Fruit fly (Drosophila melanogaster) whole organism, embryonic: ENCODE results near the gene CG14535.

Experiments
- ATbp ChIP-seq: fragments of 200-800 bp; sonication (Bioruptor generic); optimal IDR thresholded peaks from 2 replicates; lab custom pipeline; 2017; ENCODE audit warnings: missing biosample characterization, mild to moderate bottlenecking, missing genetic modification characterization, missing genetic modification reagents
- Atf-2 ChIP-seq: fragments of 200-800 bp; sonication (Bioruptor generic); optimal IDR thresholded peaks from 2 replicates; lab custom pipeline; 2016; ENCODE audit warnings: missing biosample characterization, missing genetic modification characterization
- Blimp-1 ChIP-seq: fragments of 200-800 bp; sonication (Bioruptor generic); optimal IDR thresholded peaks from 3 replicates; lab custom pipeline; 2018; ENCODE audit warnings: missing biosample characterization, missing genetic modification characterization, mild to moderate bottlenecking, moderate library complexity, missing genetic modification reagents
- C15 ChIP-seq: fragments of 200-800 bp; sonication (Bioruptor generic); IDR thresholded peaks from 3 replicates; pipeline ENCODE4 v1.3.6; 2022; ENCODE audit warnings: missing biosample characterization, missing genetic modification characterization
- CG10209 ChIP-seq: fragments of 200-800 bp; sonication (Bioruptor generic); optimal IDR thresholded peaks from 3 replicates; lab custom pipeline; 2017; ENCODE audit warnings: missing biosample characterization, mild to moderate bottlenecking, missing genetic modification characterization, missing genetic modification reagents
- CG10462 ChIP-seq: fragments of 200-800 bp; sonication (Bioruptor generic); optimal IDR thresholded peaks from 2 replicates; lab custom pipeline; 2016; ENCODE audit warnings: missing biosample characterization, missing genetic modification characterization
- CG11696 ChIP-seq: fragments of 200-800 bp; sonication (Bioruptor generic); IDR thresholded peaks from 2 replicates; pipeline ENCODE4 v1.3.6; 2022; ENCODE audit warnings: missing biosample characterization, missing genetic modification characterization
- CG14860 ChIP-seq: fragments of 200-800 bp; sonication (Bioruptor generic); IDR thresholded peaks from 3 replicates; pipeline ENCODE4 v1.3.6; 2022; ENCODE audit warnings: missing biosample characterization, missing genetic modification characterization; ENCODE audit not compliant: partially characterized antibody
- CG15073 ChIP-seq: fragments of 200-800 bp; sonication (Bioruptor generic); optimal IDR thresholded peaks from 2 replicates; lab custom pipeline; 2016; ENCODE audit warnings: missing biosample characterization, missing genetic modification characterization
- CG1647 ChIP-seq: fragments of 200-800 bp; sonication (Bioruptor generic); optimal IDR thresholded peaks from 3 replicates; lab custom pipeline; 2016; ENCODE audit warnings: missing biosample characterization, missing genetic modification characterization
- CG1792 ChIP-seq: fragments of 200-800 bp; sonication (Bioruptor generic); optimal IDR thresholded peaks from 2 replicates; lab custom pipeline; 2016; ENCODE audit warnings: missing biosample characterization, missing genetic modification characterization
- CG30020 ChIP-seq: fragments of 200-800 bp; optimal IDR thresholded peaks from 2 replicates; lab custom pipeline; 2019; ENCODE audit warnings: missing biosample characterization, mild to moderate bottlenecking, missing genetic modification characterization, moderate library complexity
- CG3163 ChIP-seq: fragments of 200-800 bp; sonication (Bioruptor generic); optimal IDR thresholded peaks from 3 replicates; lab custom pipeline; 2016; ENCODE audit warnings: missing biosample characterization, missing genetic modification characterization
- CG33213 ChIP-seq: fragments of 200-800 bp; sonication (Bioruptor generic); optimal IDR thresholded peaks from 3 replicates; lab custom pipeline; 2016; ENCODE audit warnings: missing biosample characterization, missing genetic modification characterization
- CG42726 ChIP-seq: fragments of 200-800 bp; sonication (Bioruptor generic); IDR thresholded peaks from 2 replicates; pipeline ENCODE4 v1.3.6; 2022; ENCODE audit warnings: missing biosample characterization, missing genetic modification characterization; ENCODE audit not compliant: partially characterized antibody
- CG4282 ChIP-seq: fragments of 200-800 bp; sonication (Bioruptor generic); optimal IDR thresholded peaks from 2 replicates; lab custom pipeline; 2016; ENCODE audit warnings: missing biosample characterization, missing genetic modification characterization
- CG4820 ChIP-seq: fragments of 200-800 bp; sonication (Bioruptor generic); optimal IDR thresholded peaks from 3 replicates; lab custom pipeline; 2016; ENCODE audit warnings: missing biosample characterization, missing genetic modification characterization
- CG6765 ChIP-seq: fragments of 200-800 bp; sonication (Bioruptor generic); optimal IDR thresholded peaks from 3 replicates; lab custom pipeline; 2017; ENCODE audit warnings: missing biosample characterization, mild to moderate bottlenecking, missing genetic modification characterization
- CG7928 ChIP-seq: fragments of 200-800 bp; sonication (Bioruptor generic); optimal IDR thresholded peaks from 2 replicates; lab custom pipeline; 2017; ENCODE audit warnings: missing biosample characterization, mild to moderate bottlenecking, missing genetic modification characterization
- CG8089 ChIP-seq: fragments of 200-800 bp; sonication (Bioruptor generic); optimal IDR thresholded peaks from 3 replicates; lab custom pipeline; 2016; ENCODE audit warnings: missing biosample characterization, missing genetic modification characterization
- CoRest ChIP-seq: fragments of 200-800 bp; sonication (Bioruptor generic); optimal IDR thresholded peaks from 3 replicates; lab custom pipeline; 2018; ENCODE audit warnings: missing biosample characterization, mild to moderate bottlenecking, missing genetic modification characterization, moderate library complexity
- Dip3 ChIP-seq: fragments of 200-800 bp; sonication (Bioruptor generic); optimal IDR thresholded peaks from 3 replicates; lab custom pipeline; 2016; ENCODE audit warnings: missing biosample characterization, missing genetic modification characterization
- E2f2 ChIP-seq: fragments of 200-800 bp; sonication (Bioruptor generic); IDR thresholded peaks from 2 replicates; pipeline ENCODE4 v1.3.6; 2022; ENCODE audit warnings: missing biosample characterization, missing genetic modification characterization
- Elba2 ChIP-seq: fragments of 200-800 bp; sonication (Bioruptor generic); optimal IDR thresholded peaks from 3 replicates; lab custom pipeline; 2016; ENCODE audit warnings: missing biosample characterization, missing genetic modification characterization
- HHEX ChIP-seq: fragments of 200-800 bp; sonication (Bioruptor generic); optimal IDR thresholded peaks from 3 replicates; lab custom pipeline; 2017; ENCODE audit warnings: missing biosample characterization, mild to moderate bottlenecking, missing genetic modification characterization, missing genetic modification reagents
- Hand ChIP-seq: fragments of 200-800 bp; sonication (Bioruptor generic); optimal IDR thresholded peaks from 2 replicates; lab custom pipeline; 2017; ENCODE audit warnings: mild to moderate bottlenecking, missing biosample characterization, missing genetic modification reagents, missing genetic modification characterization
- Hey ChIP-seq: fragments of 200-800 bp; sonication (Bioruptor generic); optimal IDR thresholded peaks from 3 replicates; lab custom pipeline; 2018; ENCODE audit warnings: missing biosample characterization, mild to moderate bottlenecking, missing genetic modification characterization
- Nf-YA ChIP-seq: fragments of 200-800 bp; sonication (Bioruptor generic); IDR thresholded peaks from 2 replicates; pipeline ENCODE4 v1.3.6; 2022; ENCODE audit warnings: missing biosample characterization, missing genetic modification characterization
- Pdp1 ChIP-seq, 2 experiments: fragments of 200-800 bp; sonication (Bioruptor generic); optimal IDR thresholded peaks; 3 replicates each; lab custom pipeline; 2016; ENCODE audit warnings: missing biosample characterization in 2 of 2, missing genetic modification characterization in 2 of 2, mild to moderate bottlenecking in 1 of 2, moderate library complexity in 1 of 2
- Scr ChIP-seq: fragments of 200-800 bp; sonication (Bioruptor generic); IDR thresholded peaks from 2 replicates; pipeline ENCODE4 v1.3.6; 2022; ENCODE audit warnings: missing biosample characterization, missing genetic modification characterization; ENCODE audit not compliant: partially characterized antibody
- YL-1 ChIP-seq: fragments of 200-800 bp; sonication (Bioruptor generic); optimal IDR thresholded peaks from 3 replicates; lab custom pipeline; 2017; ENCODE audit warnings: missing biosample characterization, mild to moderate bottlenecking, missing genetic modification characterization
- amos ChIP-seq: fragments of 200-800 bp; sonication (Bioruptor generic); IDR thresholded peaks from 2 replicates; pipeline ENCODE4 v1.3.6; 2022; ENCODE audit warnings: missing biosample characterization, missing genetic modification characterization; ENCODE audit not compliant: partially characterized antibody
- ase ChIP-seq: fragments of 200-800 bp; sonication (Bioruptor generic); IDR thresholded peaks from 3 replicates; pipeline ENCODE4 v1.3.6; 2022; ENCODE audit warnings: missing biosample characterization, missing genetic modification characterization
- dmrt11E ChIP-seq: fragments of 200-800 bp; sonication (Bioruptor generic); optimal IDR thresholded peaks from 3 replicates; lab custom pipeline; 2018; ENCODE audit warnings: missing biosample characterization, mild to moderate bottlenecking, missing genetic modification characterization, moderate library complexity
- eve ChIP-seq, 2 experiments: fragments of >200 bp; optimal IDR thresholded peaks; 2 replicates each; lab custom pipeline; 2017; ENCODE audit warnings: missing biosample characterization in 2 of 2, missing genetic modification characterization in 2 of 2
- fd3F ChIP-seq: fragments of 200-800 bp; sonication (Bioruptor generic); optimal IDR thresholded peaks from 2 replicates; lab custom pipeline; 2018; ENCODE audit warnings: missing biosample characterization, mild to moderate bottlenecking, missing genetic modification characterization, moderate library complexity
- hb ChIP-seq: fragments of 200-800 bp; sonication (Bioruptor generic); IDR thresholded peaks from 3 replicates; pipeline ENCODE4 v1.3.6; 2022; ENCODE audit warnings: missing biosample characterization, missing genetic modification characterization; ENCODE audit not compliant: partially characterized antibody
- her ChIP-seq: fragments of 200-800 bp; sonication (Bioruptor generic); optimal IDR thresholded peaks from 2 replicates; lab custom pipeline; 2016; ENCODE audit warnings: missing biosample characterization, missing genetic modification characterization
- kay ChIP-seq: fragments of 200-800 bp; sonication (Bioruptor generic); optimal IDR thresholded peaks from 2 replicates; lab custom pipeline; 2016; ENCODE audit warnings: missing biosample characterization, missing genetic modification characterization
- lab ChIP-seq: fragments of 200-800 bp; sonication (Bioruptor generic); optimal IDR thresholded peaks from 3 replicates; lab custom pipeline; 2017; ENCODE audit warnings: missing biosample characterization, missing genetic modification characterization, mild to moderate bottlenecking, moderate library complexity, missing genetic modification reagents
- lilli ChIP-seq: fragments of 200-800 bp; sonication (Bioruptor generic); optimal IDR thresholded peaks from 3 replicates; lab custom pipeline; 2016; ENCODE audit warnings: missing biosample characterization, missing genetic modification characterization
- nerfin-1 ChIP-seq: fragments of 200-800 bp; sonication (Bioruptor generic); optimal IDR thresholded peaks from 3 replicates; lab custom pipeline; 2019; ENCODE audit warnings: missing biosample characterization, mild to moderate bottlenecking, missing genetic modification characterization, moderate library complexity
- oc ChIP-seq: fragments of 200-800 bp; sonication (Bioruptor generic); optimal IDR thresholded peaks from 2 replicates; lab custom pipeline; 2018; ENCODE audit warnings: missing biosample characterization, mild to moderate bottlenecking, missing genetic modification characterization, moderate library complexity
- org-1 ChIP-seq: fragments of 200-800 bp; sonication (Bioruptor generic); optimal IDR thresholded peaks from 2 replicates; lab custom pipeline; 2017; ENCODE audit warnings: missing biosample characterization, missing genetic modification characterization
- otp ChIP-seq: fragments of 200-800 bp; sonication (Bioruptor generic); IDR thresholded peaks from 3 replicates; pipeline ENCODE4, ENCODE4 v1.3.6; 2022; ENCODE audit warnings: missing biosample characterization, missing genetic modification characterization
- pb ChIP-seq: fragments of 200-800 bp; sonication (Bioruptor generic); optimal IDR thresholded peaks from 3 replicates; lab custom pipeline; 2016; ENCODE audit warnings: missing biosample characterization, missing genetic modification characterization
- prd ChIP-seq, 3 experiments: fragments of >200 bp in 2 of 3; fragments of 200-800 bp in 1 of 3; sonication (Bioruptor generic) in 1 of 3; optimal IDR thresholded peaks in 2 of 3; IDR thresholded peaks in 1 of 3; 2 replicates in 2 of 3; 3 replicates in 1 of 3; pipeline versions ENCODE4 v1.3.6 to Lab custom; 2017 to 2022; ENCODE audit warnings: missing biosample characterization in 1 of 3, missing genetic modification characterization in 1 of 3
- row ChIP-seq: fragments of 200-800 bp; sonication (Bioruptor generic); IDR thresholded peaks from 3 replicates; pipeline ENCODE4 v1.3.6; 2022; ENCODE audit warnings: missing biosample characterization, missing genetic modification characterization
- so ChIP-seq: fragments of 200-800 bp; sonication (Bioruptor generic); IDR thresholded peaks from 3 replicates; pipeline ENCODE4 v1.3.6; 2022; ENCODE audit warnings: missing biosample characterization, missing genetic modification characterization
- ssp ChIP-seq: fragments of 200-800 bp; sonication (Bioruptor generic); IDR thresholded peaks from 2 replicates; pipeline ENCODE4 v1.3.6; 2022; ENCODE audit warnings: missing biosample characterization, missing genetic modification characterization
- zen2 ChIP-seq: fragments of 200-800 bp; sonication (Bioruptor generic); IDR thresholded peaks from 3 replicates; pipeline ENCODE4 v1.3.6; 2022; ENCODE audit warnings: missing biosample characterization, missing genetic modification characterization; ENCODE audit not compliant: partially characterized antibody

Gene CG14535

DNA sequence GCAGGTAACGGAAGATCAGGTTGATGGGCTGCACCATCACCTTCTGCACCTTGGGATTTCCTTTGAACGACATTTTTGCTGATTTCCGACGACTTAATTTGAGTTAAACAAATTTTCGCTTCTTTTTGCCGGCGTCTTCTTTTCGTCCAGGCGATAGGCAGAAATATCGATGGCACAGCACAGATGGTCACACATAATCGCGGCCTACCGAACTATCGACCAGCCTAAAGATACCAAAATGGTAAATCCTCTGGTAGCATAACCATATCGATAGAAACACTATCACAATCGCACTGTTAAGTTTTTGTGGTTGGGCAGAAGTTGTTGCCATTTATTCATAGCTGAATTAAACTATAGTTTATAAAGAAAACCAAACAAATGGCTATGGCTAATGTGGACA is 30.0 kb upstream of the CG14535 start, which contains the start of the genes SmE and CG34132 (continued):
- no peak for TF ChIP-seq CG1647 (GFP tag; lab: Kevin White, UChicago)
- peak; percentile 34; the same call in 1 of the 3 replicates for TF ChIP-seq row (GFP tag; lab: Robert Waterston, UW)
- no peak for TF ChIP-seq CG11696 (GFP tag; lab: Robert Waterston, UW)
- TF ChIP-seq Atf-2 (GFP tag; lab: Kevin White, UChicago), result no peak
- TF ChIP-seq eve (GFP tag; optimal IDR thresholded peaks at IDR 0.05; lab: Kevin White, UChicago), result no peak
- no peak for TF ChIP-seq prd (optimal IDR thresholded peaks at IDR 0.05; lab: Kevin White, UChicago)
- TF ChIP-seq prd (GFP tag; IDR thresholded peaks at IDR 0.05; lab: Robert Waterston, UW), result no peak
- TF ChIP-seq CG15073 (GFP tag; lab: Kevin White, UChicago), result no peak
- no peak for TF ChIP-seq so
- no peak for TF ChIP-seq dmrt11E (tag; lab: Kevin White, UChicago)
- TF ChIP-seq CG6765 (GFP tag; lab: Kevin White, UChicago), result no peak
- TF ChIP-seq Dip3 (GFP tag; lab: Kevin White, UChicago), result no peak
- peak; percentile 92 for TF ChIP-seq Scr (GFP tag; lab: Robert Waterston, UW)
- no peak for TF ChIP-seq fd3F (GFP tag; lab: Kevin White, UChicago)
- TF ChIP-seq kay, result no peak
- TF ChIP-seq Hey (tag; lab: Kevin White, UChicago), result no peak
- TF ChIP-seq HHEX, result no peak
- TF ChIP-seq Pdp1 (GFP tag; optimal IDR thresholded peaks at IDR 0.05; lab: Kevin White, UChicago), result peak in 1 of 2 experiments; percentile 54
- peak; percentile 66 for TF ChIP-seq E2f2 (GFP tag; lab: Robert Waterston, UW)
- no peak for TF ChIP-seq her (GFP tag; lab: Kevin White, UChicago)
- no peak for TF ChIP-seq CG10462 (GFP tag; lab: Kevin White, UChicago)
- no peak for TF ChIP-seq CG30020 (tag; lab: Kevin White, UChicago)
- TF ChIP-seq Hand (GFP tag; lab: Kevin White, UChicago), result no peak
- no peak for TF ChIP-seq nerfin-1 (tag; lab: Kevin White, UChicago)
- no peak for TF ChIP-seq CG4820 (GFP tag; lab: Kevin White, UChicago)
- TF ChIP-seq pb, result no peak
- no peak for TF ChIP-seq CG8089 (GFP tag; lab: Kevin White, UChicago)
- no peak for TF ChIP-seq CG1792 (GFP tag; lab: Kevin White, UChicago)
- no peak for TF ChIP-seq ATbp (GFP tag; lab: Kevin White, UChicago)
- no peak for TF ChIP-seq ssp (GFP tag; lab: Robert Waterston, UW)

DNA sequence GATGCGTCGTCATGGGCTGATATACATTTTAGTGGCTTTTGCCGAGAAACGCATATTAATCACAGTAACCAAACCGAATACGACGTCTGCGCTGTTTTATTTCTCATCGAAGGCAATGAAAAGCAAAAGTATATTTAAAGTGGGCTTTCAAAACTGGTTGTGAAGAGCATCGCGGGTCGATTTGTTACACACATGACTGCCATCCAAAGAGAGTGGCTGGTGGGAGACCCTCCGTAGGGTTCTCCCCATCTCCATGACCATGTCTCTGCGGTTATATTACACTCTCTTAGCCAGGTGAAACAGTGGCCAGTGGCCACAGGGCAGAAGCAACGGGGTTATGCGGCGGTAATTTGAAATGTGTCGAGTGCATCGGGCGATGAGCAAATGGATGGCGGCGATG is 25.2 kb upstream of the CG14535 start:
- TF ChIP-seq org-1 (no peak), ase (GFP tag; lab: Robert Waterston, UW) (no peak), Nf-YA (GFP tag; lab: Robert Waterston, UW) (no peak), CG10209 (GFP tag; lab: Kevin White, UChicago) (no peak), CG7928 (GFP tag; lab: Kevin White, UChicago) (no peak), lab (no peak), CG42726 (GFP tag; lab: Robert Waterston, UW) (no peak), oc (tag; lab: Kevin White, UChicago) (peak; percentile 47), zen2 (GFP tag; lab: Robert Waterston, UW) (no peak), CoRest (tag; lab: Kevin White, UChicago) (no peak), otp (GFP tag; lab: Robert Waterston, UW) (no peak), CG14860 (GFP tag; lab: Robert Waterston, UW) (no peak), amos (GFP tag; lab: Robert Waterston, UW) (no peak), Blimp-1 (GFP tag; lab: Kevin White, UChicago) (peak; percentile 98), hb (GFP tag; lab: Robert Waterston, UW) (no peak), CG3163 (GFP tag; lab: Kevin White, UChicago) (peak; percentile 84), YL-1 (GFP tag; lab: Kevin White, UChicago) (no peak), Elba2 (no peak), C15 (no peak), CG33213 (no peak), CG4282 (GFP tag; lab: Kevin White, UChicago) (no peak), lilli (GFP tag; lab: Kevin White, UChicago) (no peak)
